Worm (Caenorhabditis elegans) whole organism, L4 larva: ENCODE results near the gene inx-2.

Experiments used
- ceh-32 ChIP-seq: sonication (generic microtip); optimal IDR thresholded peaks from 2 replicates; lab custom pipeline; 2016; ENCODE audit warnings: mild to moderate bottlenecking, missing genetic modification characterization, missing compliant biosample characterization; ENCODE audit not compliant: poor library complexity
- daf-12 ChIP-seq: fragments of 150-350 bp; optimal IDR thresholded peaks from 2 replicates; lab custom pipeline; 2014; ENCODE audit warnings: missing biosample characterization, missing genetic modification reagents, missing genetic modification characterization

- no peak for TF ChIP-seq ceh-32 (tag; lab: Kevin White, UChicago)
- TF ChIP-seq daf-12 (tag; lab: Kevin White, UChicago) = no peak
Measured at ce11 chrX:11326827-11327226, 30.3 kb upstream of the inx-2 start, which contains the start of gene ZK455.5.
